Worm (Caenorhabditis elegans) whole organism, young adult: Measurements from ENCODE around the gene nsph-4.2.
A peak's percentile ranks its signal among the peaks of the same experiment; 100 is the strongest.
"Not testable (repeated sequence)": the region's sequence is repeated elsewhere in the genome, so short reads cannot be mapped to it uniquely, and the experiment has no call there.

Experiments used
- B0019.2 ChIP-seq: fragments of 200-800 bp; sonication (Bioruptor generic); conservative IDR thresholded peaks from 2 replicates; pipeline ENCODE4 v1.3.6; 2022; ENCODE audit warnings: missing genetic modification reagents, missing genetic modification characterization, missing compliant biosample characterization
- B0035.1 ChIP-seq: sonication (generic microtip); optimal IDR thresholded peaks from 2 replicates; lab custom pipeline; 2016; ENCODE audit warnings: missing genetic modification characterization, mild to moderate bottlenecking, missing compliant biosample characterization, missing genotype, missing genetic modification reagents
- C06A6.2 ChIP-seq: fragments of 200-800 bp; sonication (Bioruptor generic); conservative IDR thresholded peaks from 2 replicates; pipeline ENCODE4 v1.3.6; 2022; ENCODE audit warnings: missing genetic modification characterization, missing compliant biosample characterization
- C17E4.6 ChIP-seq: fragments of 200-800 bp; sonication (Bioruptor generic); IDR thresholded peaks from 2 replicates; pipeline ENCODE4 v1.3.6; 2022; ENCODE audit warnings: missing genetic modification reagents, missing genetic modification characterization, missing compliant biosample characterization
- D2030.7 ChIP-seq: fragments of 200-800 bp; sonication (Bioruptor generic); IDR thresholded peaks from 2 replicates; pipeline ENCODE4 v1.3.6; 2022; ENCODE audit warnings: missing genetic modification reagents, missing genetic modification characterization, missing compliant biosample characterization
- F23B12.7 ChIP-seq: sonication (generic microtip); optimal IDR thresholded peaks from 2 replicates; lab custom pipeline; 2017; ENCODE audit warnings: missing genetic modification characterization, mild to moderate bottlenecking, missing compliant biosample characterization, antibody characterized with exemption, moderate library complexity; ENCODE audit not compliant: insufficient read depth
- F39B2.1 ChIP-seq: fragments of 200-800 bp; sonication (Bioruptor generic); IDR thresholded peaks from 2 replicates; pipeline ENCODE4 v1.3.6; 2022; ENCODE audit warnings: missing genetic modification reagents, missing genetic modification characterization, missing compliant biosample characterization
- Y79H2A.3 ChIP-seq: fragments of 200-800 bp; sonication (Bioruptor generic); conservative IDR thresholded peaks from 2 replicates; pipeline ENCODE4 v1.3.6; 2022; ENCODE audit warnings: missing genetic modification reagents, missing genetic modification characterization, missing compliant biosample characterization
- akir-1 ChIP-seq: fragments of 200-800 bp; sonication (Bioruptor generic); optimal IDR thresholded peaks from 2 replicates; lab custom pipeline; 2018; ENCODE audit warnings: mild to moderate bottlenecking, missing genetic modification characterization, moderate library complexity, missing compliant biosample characterization
- aptf-2 ChIP-seq: fragments of 200-800 bp; sonication (Bioruptor generic); conservative IDR thresholded peaks from 2 replicates; pipeline ENCODE4 v1.3.6; 2022; ENCODE audit warnings: missing genetic modification reagents, missing genetic modification characterization, missing compliant biosample characterization
- aptf-3 ChIP-seq: fragments of 200-800 bp; sonication (Bioruptor generic); IDR thresholded peaks from 2 replicates; pipeline ENCODE4 v1.3.6; 2022; ENCODE audit warnings: missing genetic modification characterization, missing compliant biosample characterization
- atf-7 ChIP-seq: sonication (generic microtip); optimal IDR thresholded peaks from 2 replicates; lab custom pipeline; 2017; ENCODE audit warnings: mild to moderate bottlenecking, missing genetic modification characterization, missing compliant biosample characterization
- cebp-1 ChIP-seq, 2 experiments: fragments of 200-800 bp in 1 of 2; sonication (Bioruptor generic) in 1 of 2; sonication (generic microtip) in 1 of 2; IDR thresholded peaks in 1 of 2; optimal IDR thresholded peaks in 1 of 2; 2 replicates each; pipeline versions ENCODE4 v1.3.6 to Lab custom; 2017 to 2022; ENCODE audit warnings: missing compliant biosample characterization in 2 of 2, missing genetic modification characterization in 2 of 2, mild to moderate bottlenecking in 1 of 2, missing genetic modification reagents in 1 of 2, moderate library complexity in 1 of 2
- ceh-100 ChIP-seq: fragments of 200-800 bp; sonication (Bioruptor generic); IDR thresholded peaks from 2 replicates; pipeline ENCODE4 v1.3.6; 2022; ENCODE audit warnings: missing genetic modification reagents, missing genetic modification characterization, missing compliant biosample characterization
- ceh-27 ChIP-seq: fragments of 200-800 bp; sonication (Bioruptor generic); optimal IDR thresholded peaks from 2 replicates; lab custom pipeline; 2018; ENCODE audit warnings: mild to moderate bottlenecking, missing genetic modification characterization, moderate library complexity, missing compliant biosample characterization
- ceh-79 ChIP-seq: sonication (generic microtip); optimal IDR thresholded peaks from 2 replicates; lab custom pipeline; 2017; ENCODE audit warnings: mild to moderate bottlenecking, missing genetic modification characterization, missing compliant biosample characterization
- dpl-1 ChIP-seq: fragments of 150-350 bp; optimal IDR thresholded peaks from 2 replicates; lab custom pipeline; 2014; ENCODE audit warnings: missing biosample characterization, missing genetic modification reagents, missing genetic modification characterization
- efl-1 ChIP-seq: fragments of 150-350 bp; optimal IDR thresholded peaks from 2 replicates; lab custom pipeline; 2014; ENCODE audit warnings: missing biosample characterization, missing genetic modification reagents, missing genetic modification characterization
- egl-18 ChIP-seq: fragments of 200-800 bp; sonication (Bioruptor generic); IDR thresholded peaks from 2 replicates; pipeline ENCODE4 v1.3.6; 2022; ENCODE audit warnings: missing genetic modification reagents, missing genetic modification characterization, missing compliant biosample characterization
- gei-17 ChIP-seq: fragments of 200-800 bp; sonication (Bioruptor generic); optimal IDR thresholded peaks from 2 replicates; lab custom pipeline; 2018; ENCODE audit warnings: mild to moderate bottlenecking, missing genetic modification characterization, missing compliant biosample characterization
- hmg-1.2 ChIP-seq: fragments of 200-800 bp; sonication (Bioruptor generic); IDR thresholded peaks from 2 replicates; pipeline ENCODE4 v1.3.6; 2022; ENCODE audit warnings: missing genetic modification reagents, missing genetic modification characterization, missing compliant biosample characterization
- hmg-20 ChIP-seq: fragments of 200-800 bp; sonication (Bioruptor generic); IDR thresholded peaks from 2 replicates; pipeline ENCODE4 v1.3.6; 2022; ENCODE audit warnings: missing genetic modification reagents, missing genetic modification characterization, missing compliant biosample characterization
- hsf-1 ChIP-seq: fragments of 200-800 bp; sonication (Bioruptor generic); IDR thresholded peaks from 2 replicates; pipeline ENCODE4 v1.3.6; 2022; ENCODE audit warnings: missing genetic modification reagents, missing genetic modification characterization, missing compliant biosample characterization
- lin-35 ChIP-seq, 3 experiments: fragments of 150-350 bp in 2 of 3; sonication (generic microtip) in 1 of 3; optimal IDR thresholded peaks; 2 replicates each; lab custom pipeline; 2014 to 2018; ENCODE audit warnings: missing biosample characterization in 3 of 3, missing genetic modification characterization in 3 of 3, missing genetic modification reagents in 3 of 3
- lin-40 ChIP-seq: sonication (generic microtip); optimal IDR thresholded peaks from 2 replicates; lab custom pipeline; 2016; ENCODE audit warnings: missing genetic modification characterization, mild to moderate bottlenecking, missing compliant biosample characterization, missing genotype, missing genetic modification reagents
- madf-8 ChIP-seq: fragments of 200-800 bp; sonication (Bioruptor generic); conservative IDR thresholded peaks from 2 replicates; pipeline ENCODE4 v1.3.6; 2022; ENCODE audit warnings: missing genetic modification reagents, missing genetic modification characterization, missing compliant biosample characterization
- mcd-1 ChIP-seq: fragments of 200-800 bp; sonication (Bioruptor generic); IDR thresholded peaks from 2 replicates; pipeline ENCODE4 v1.3.6; 2022; ENCODE audit warnings: missing genetic modification reagents, missing genetic modification characterization, missing compliant biosample characterization
- mxl-1 ChIP-seq: sonication (generic microtip); optimal IDR thresholded peaks from 2 replicates; lab custom pipeline; 2016; ENCODE audit warnings: missing genetic modification characterization, missing compliant biosample characterization
- nhr-179 ChIP-seq: sonication (generic microtip); optimal IDR thresholded peaks from 2 replicates; lab custom pipeline; 2016; ENCODE audit warnings: mild to moderate bottlenecking, missing genetic modification characterization, missing compliant biosample characterization
- sdz-38 ChIP-seq: sonication (generic microtip); optimal IDR thresholded peaks from 2 replicates; lab custom pipeline; 2016; ENCODE audit warnings: missing genotype, missing genetic modification characterization, missing compliant biosample characterization
- snpc-1.1 ChIP-seq: sonication (generic microtip); optimal IDR thresholded peaks from 2 replicates; lab custom pipeline; 2017; ENCODE audit warnings: missing genetic modification characterization, mild to moderate bottlenecking, missing compliant biosample characterization, antibody characterized with exemption, moderate library complexity, missing genotype, missing genetic modification reagents; ENCODE audit not compliant: insufficient read depth
- snpc-1.3 ChIP-seq: sonication (generic microtip); optimal IDR thresholded peaks from 2 replicates; lab custom pipeline; 2017; ENCODE audit warnings: missing genetic modification characterization, mild to moderate bottlenecking, missing compliant biosample characterization, antibody characterized with exemption, moderate library complexity, missing genotype, missing genetic modification reagents; ENCODE audit not compliant: insufficient read depth
- snpc-4 ChIP-seq, 5 experiments: fragments of 150-350 bp in 1 of 5; sonication (generic microtip) in 4 of 5; optimal IDR thresholded peaks; 2 replicates each; lab custom pipeline; 2014 to 2018; ENCODE audit warnings: missing genetic modification characterization in 5 of 5, missing biosample characterization in 3 of 5, antibody characterized with exemption in 2 of 5, mild to moderate bottlenecking in 2 of 5, missing compliant biosample characterization in 2 of 5, missing genotype in 2 of 5, moderate library complexity in 2 of 5, missing genetic modification reagents in 1 of 5
- sptf-2 ChIP-seq: fragments of 200-800 bp; sonication (Bioruptor generic); optimal IDR thresholded peaks from 2 replicates; lab custom pipeline; 2018; ENCODE audit warnings: mild to moderate bottlenecking, missing genetic modification characterization, missing compliant biosample characterization
- tbp1 ChIP-seq: fragments of 200-800 bp; sonication (Bioruptor generic); optimal IDR thresholded peaks from 2 replicates; lab custom pipeline; 2018; ENCODE audit warnings: mild to moderate bottlenecking, missing genetic modification characterization, missing compliant biosample characterization
- xnd-1 ChIP-seq: sonication (generic microtip); optimal IDR thresholded peaks from 2 replicates; lab custom pipeline; 2016; ENCODE audit warnings: missing genotype, missing genetic modification reagents, missing genetic modification characterization, missing compliant biosample characterization

Gene nsph-4.2

ce11 chrIV:5218496-5218895, at the start of gene nsph-4.2:
Gene nsph-4.2 (plus strand): TSS chrIV:5218796.
- TF ChIP-seq B0019.2; aptf-3 (GFP tag; lab: Robert Waterston, UW); ceh-27 (GFP tag; lab: Kevin White, UChicago): not testable (repeated sequence)
- TF ChIP-seq, all 124 proteins: peak for 0; not testable (repeated sequence) for 124

- TF ChIP-seq sdz-38 (tag; lab: Kevin White, UChicago) (no peak), hmg-1.2 (GFP tag; lab: Robert Waterston, UW) (peak; percentile 38; the same call in 1 of the 2 replicates), aptf-2 (peak; percentile 50; the same call in 1 of the 2 replicates)
These were observed 49.3 kb upstream of the nsph-4.2 start for ce11 chrIV:5169335-5169734.

- no peak for TF ChIP-seq ceh-79 (tag; lab: Kevin White, UChicago)
- TF ChIP-seq mcd-1 (GFP tag; lab: Robert Waterston, UW), result no peak
- TF ChIP-seq cebp-1 (GFP tag; IDR thresholded peaks at IDR 0.05; lab: Robert Waterston, UW), result no peak
- TF ChIP-seq cebp-1 (tag; optimal IDR thresholded peaks at IDR 0.05; lab: Kevin White, UChicago), result no peak
These were observed 46.5 kb upstream of the nsph-4.2 start for ce11 chrIV:5171994-5172528.

ce11 chrIV:5173032-5173431, 45.6 kb upstream of the nsph-4.2 start, which contains the start of gene lam-1:
Gene lam-1 (plus strand): TSS chrIV:5173332.
- TF ChIP-seq lin-40 (tag; lab: Kevin White, UChicago) (no peak), D2030.7 (GFP tag; lab: Robert Waterston, UW) (no peak), C17E4.6 (GFP tag; lab: Robert Waterston, UW) (no peak), egl-18 (GFP tag; lab: Robert Waterston, UW) (no peak), ceh-100 (no peak), mcd-1 (GFP tag; lab: Robert Waterston, UW) (no peak), efl-1 (no peak), F23B12.7 (tag; lab: Kevin White, UChicago) (no peak), snpc-1.3 (no peak), hmg-20 (GFP tag; lab: Robert Waterston, UW) (no peak), dpl-1 (no peak), gei-17 (GFP tag; lab: Kevin White, UChicago) (no peak), snpc-1.1 (tag; lab: Kevin White, UChicago) (no peak), nhr-179 (tag; lab: Kevin White, UChicago) (no peak), cebp-1 (GFP tag; IDR thresholded peaks at IDR 0.05; lab: Robert Waterston, UW) (no peak), cebp-1 (tag; optimal IDR thresholded peaks at IDR 0.05; lab: Kevin White, UChicago) (no peak), ceh-79 (tag; lab: Kevin White, UChicago) (no peak), sdz-38 (tag; lab: Kevin White, UChicago) (no peak)

- TF ChIP-seq C06A6.2 (peak; percentile 83), xnd-1 (tag; lab: Kevin White, UChicago) (peak; percentile 59), snpc-1.3 (peak; percentile 89), cebp-1 (GFP tag; IDR thresholded peaks at IDR 0.05; lab: Robert Waterston, UW) (peak; percentile 47; the same call in 1 of the 2 replicates), cebp-1 (tag; optimal IDR thresholded peaks at IDR 0.05; lab: Kevin White, UChicago) (peak; percentile 84), F23B12.7 (tag; lab: Kevin White, UChicago) (peak; percentile 67), akir-1 (GFP tag; lab: Kevin White, UChicago) (peak; percentile 11), D2030.7 (GFP tag; lab: Robert Waterston, UW) (peak; percentile 87), hsf-1 (GFP tag; lab: Robert Waterston, UW) (peak; percentile 75), F39B2.1 (0 out of 2 replicates have a peak, but pooled peaks have one; percentile 32), B0019.2 (no peak; the same call in 1 of the 2 replicates), ceh-100 (peak; percentile 83), B0035.1 (tag; lab: Kevin White, UChicago) (no peak), tbp1 (GFP tag; lab: Kevin White, UChicago) (peak; percentile 75), sptf-2 (GFP tag; lab: Kevin White, UChicago) (no peak), snpc-4 (GFP tag; optimal IDR thresholded peaks at IDR 0.05; lab: Kevin White, UChicago) (peak; percentile 88), snpc-4 (tag; optimal IDR thresholded peaks at IDR 0.05; lab: Kevin White, UChicago) (peak; percentile 82 to 95 (median 94)), Y79H2A.3 (no peak), atf-7 (tag; lab: Kevin White, UChicago) (peak; percentile 42), madf-8 (GFP tag; lab: Robert Waterston, UW) (peak; percentile 45), sdz-38 (tag; lab: Kevin White, UChicago) (no peak), lin-40 (tag; lab: Kevin White, UChicago) (peak; percentile 94), lin-35 (GFP tag; optimal IDR thresholded peaks at IDR 0.05; lab: Kevin White, UChicago) (peak; percentile 41 to 97 (median 82)), mxl-1 (tag; lab: Kevin White, UChicago) (no peak)
These were observed 34.8 kb upstream of the nsph-4.2 start, which contains the start of gene W03F8.4 for ce11 chrIV:5183755-5184166. Gene W03F8.4 (plus strand): TSS chrIV:5184123.
